Worm (Caenorhabditis elegans): Measurements from ENCODE around the gene ZK550.6.

Gene ZK550.6

ce11 chrIV:17262385-17262784 is at the start of gene ZK550.6:
Gene ZK550.6 (minus strand): TSS chrIV:17262485.
- TF ChIP-seq ztf-11 (tag; optimal IDR thresholded peaks at IDR 0.05) (no peak), daf-12 (tag; optimal IDR thresholded peaks at IDR 0.05) (no peak), nhr-25 (tag; optimal IDR thresholded peaks at IDR 0.05) (no peak), nhr-67 (tag; optimal IDR thresholded peaks at IDR 0.05) (no peak), nhr-11 (tag; optimal IDR thresholded peaks at IDR 0.05) (no peak), fkh-2 (tag; optimal IDR thresholded peaks at IDR 0.05) (no peak), sea-2 (GFP tag; optimal IDR thresholded peaks at IDR 0.05) (no peak), lsy-12 (tag; optimal IDR thresholded peaks at IDR 0.05) (no peak), ztf-4 (tag; optimal IDR thresholded peaks at IDR 0.05) (no peak), egl-5 (tag; optimal IDR thresholded peaks at IDR 0.05) (no peak), mml-1 (tag; optimal IDR thresholded peaks at IDR 0.05) (no peak), R02D3.7 (tag; optimal IDR thresholded peaks at IDR 0.05) (no peak), elt-1 (tag; optimal IDR thresholded peaks at IDR 0.05) (no peak), ama-1 (optimal IDR thresholded peaks at IDR 0.05) (no peak), nhr-12 (tag; optimal IDR thresholded peaks at IDR 0.05) (no peak), ceh-28 (tag; optimal IDR thresholded peaks at IDR 0.05) (no peak), ceh-9 (tag; optimal IDR thresholded peaks at IDR 0.05) (no peak), tbx-2 (tag; optimal IDR thresholded peaks at IDR 0.05) (no peak)

- no peak for TF ChIP-seq skn-1 (tag; optimal IDR thresholded peaks at IDR 0.05)
- TF ChIP-seq nhr-25 (tag; optimal IDR thresholded peaks at IDR 0.05): no peak
- no peak for TF ChIP-seq nhr-12 (tag; optimal IDR thresholded peaks at IDR 0.05)
- TF ChIP-seq zag-1 (tag; optimal IDR thresholded peaks at IDR 0.05): no peak
- no peak for TF ChIP-seq elt-3 (tag; optimal IDR thresholded peaks at IDR 0.05)
- no peak for TF ChIP-seq ceh-9 (tag; optimal IDR thresholded peaks at IDR 0.05)
Measured at ce11 chrIV:17311842-17312241, 49.6 kb upstream of the ZK550.6 start, which contains the start of gene snf-9. Gene snf-9 (plus strand): TSS chrIV:17312142.

- TF ChIP-seq lsy-12 (tag; optimal IDR thresholded peaks at IDR 0.05) (no peak), egl-27 (tag; optimal IDR thresholded peaks at IDR 0.05) (no peak), sea-2 (GFP tag; optimal IDR thresholded peaks at IDR 0.05) (no peak), R02D3.7 (tag; optimal IDR thresholded peaks at IDR 0.05) (no peak), eor-1 (tag; optimal IDR thresholded peaks at IDR 0.05) (no peak), tbx-2 (tag; optimal IDR thresholded peaks at IDR 0.05) (no peak)
Measured at ce11 chrIV:17308211-17308610, 45.9 kb upstream of the ZK550.6 start, which contains the start of gene T28F3.9. Gene T28F3.9 (plus strand): TSS chrIV:17308511.

ce11 chrIV:17307223-17307622 is 44.9 kb upstream of the ZK550.6 start, which contains the start of gene T28F3.8:
Gene T28F3.8 (minus strand): TSS chrIV:17307323.
- TF ChIP-seq elt-2 (tag; optimal IDR thresholded peaks at IDR 0.05): peak; percentile 26

- no peak for TF ChIP-seq nhr-76 (tag; optimal IDR thresholded peaks at IDR 0.05)
- TF ChIP-seq sea-2 (GFP tag; optimal IDR thresholded peaks at IDR 0.05): no peak
- TF ChIP-seq eor-1 (tag; optimal IDR thresholded peaks at IDR 0.05): no peak
- no peak for TF ChIP-seq unc-62 (GFP tag; optimal IDR thresholded peaks at IDR 0.05)
- no peak for TF ChIP-seq skn-1 (tag; optimal IDR thresholded peaks at IDR 0.05)
- no peak for TF ChIP-seq tbx-2 (tag; optimal IDR thresholded peaks at IDR 0.05)
- no peak for TF ChIP-seq nhr-43 (tag; optimal IDR thresholded peaks at IDR 0.05; ENCODE audit: poor library complexity, severe bottlenecking)
- no peak for TF ChIP-seq egl-27 (tag; optimal IDR thresholded peaks at IDR 0.05)
Measured at ce11 chrIV:17301933-17302332, 39.6 kb upstream of the ZK550.6 start, which contains the start of gene ifta-2. Gene ifta-2 (minus strand): TSS chrIV:17302033.

- TF ChIP-seq nhr-237 (tag; optimal IDR thresholded peaks at IDR 0.05) (no peak), nfya-1 (tag; optimal IDR thresholded peaks at IDR 0.05; ENCODE audit: insufficient read depth) (no peak), R02D3.7 (tag; optimal IDR thresholded peaks at IDR 0.05) (no peak), nhr-12 (tag; optimal IDR thresholded peaks at IDR 0.05) (no peak), nhr-76 (tag; optimal IDR thresholded peaks at IDR 0.05) (no peak), fos-1 (tag; optimal IDR thresholded peaks at IDR 0.05) (no peak), pha-4 (tag; optimal IDR thresholded peaks at IDR 0.05) (no peak), tbx-2 (tag; optimal IDR thresholded peaks at IDR 0.05) (no peak), fkh-2 (tag; optimal IDR thresholded peaks at IDR 0.05) (no peak), skn-1 (tag; optimal IDR thresholded peaks at IDR 0.05) (no peak), nhr-11 (tag; optimal IDR thresholded peaks at IDR 0.05) (no peak), ama-1 (optimal IDR thresholded peaks at IDR 0.05) (no peak), nhr-43 (tag; optimal IDR thresholded peaks at IDR 0.05; ENCODE audit: poor library complexity, severe bottlenecking) (no peak), jun-1 (tag; optimal IDR thresholded peaks at IDR 0.05) (no peak), nhr-23 (tag; optimal IDR thresholded peaks at IDR 0.05) (no peak), sea-2 (GFP tag; optimal IDR thresholded peaks at IDR 0.05) (no peak), daf-12 (tag; optimal IDR thresholded peaks at IDR 0.05) (no peak), ztf-4 (tag; optimal IDR thresholded peaks at IDR 0.05) (no peak)
Measured at ce11 chrIV:17294489-17294888, 32.2 kb upstream of the ZK550.6 start, which contains the start of gene T28F3.5. Gene T28F3.5 (plus strand): TSS chrIV:17294789.

All from whole organism, L3 larva.